Worm (Caenorhabditis elegans): ENCODE results near the gene ran-3.

ce11 chrII:8353288-8353687 is 28.4 kb upstream of the ran-3 start:
- no peak for TF ChIP-seq snpc-4 (tag; optimal IDR thresholded peaks at IDR 0.05)
- no peak for TF ChIP-seq nhr-76 (tag; optimal IDR thresholded peaks at IDR 0.05)
- no peak for TF ChIP-seq unc-62 (GFP tag; optimal IDR thresholded peaks at IDR 0.05)
- TF ChIP-seq elt-3 (tag; optimal IDR thresholded peaks at IDR 0.05) = no peak
- TF ChIP-seq sptf-1 (tag; optimal IDR thresholded peaks at IDR 0.05) = no peak
- TF ChIP-seq nhr-237 (tag; optimal IDR thresholded peaks at IDR 0.05) = no peak
- TF ChIP-seq flh-1 (GFP tag; optimal IDR thresholded peaks at IDR 0.05) = no peak
- TF ChIP-seq nhr-2 (tag; optimal IDR thresholded peaks at IDR 0.05) = no peak
- TF ChIP-seq lsy-2 (tag; optimal IDR thresholded peaks at IDR 0.05) = no peak
- TF ChIP-seq ztf-11 (tag; optimal IDR thresholded peaks at IDR 0.05) = no peak
- no peak for TF ChIP-seq lin-13 (tag; optimal IDR thresholded peaks at IDR 0.05)
- no peak for TF ChIP-seq unc-39 (tag; optimal IDR thresholded peaks at IDR 0.05)
- no peak for TF ChIP-seq bed-3 (GFP tag; optimal IDR thresholded peaks at IDR 0.05)
